Worm (Caenorhabditis elegans) whole organism, L4 larva: ENCODE measurements around the gene mspn-1.

ENCODE experiments used
- nhr-237 ChIP-seq: sonication (generic microtip); optimal IDR thresholded peaks from 2 replicates; lab custom pipeline; 2017; ENCODE audit warnings: missing biosample characterization, missing genetic modification characterization
- unc-39 ChIP-seq: sonication (generic microtip); optimal IDR thresholded peaks from 2 replicates; lab custom pipeline; 2017; ENCODE audit warnings: missing biosample characterization, missing genetic modification characterization

- TF ChIP-seq nhr-237 (tag; lab: Kevin White, UChicago) (no peak), unc-39 (tag; lab: Kevin White, UChicago) (no peak)
Measured at ce11 chrIV:10164086-10164485, 13.7 kb upstream of the mspn-1 start.
